Worm (Caenorhabditis elegans): ENCODE measurements around the gene gba-2.

DNA sequence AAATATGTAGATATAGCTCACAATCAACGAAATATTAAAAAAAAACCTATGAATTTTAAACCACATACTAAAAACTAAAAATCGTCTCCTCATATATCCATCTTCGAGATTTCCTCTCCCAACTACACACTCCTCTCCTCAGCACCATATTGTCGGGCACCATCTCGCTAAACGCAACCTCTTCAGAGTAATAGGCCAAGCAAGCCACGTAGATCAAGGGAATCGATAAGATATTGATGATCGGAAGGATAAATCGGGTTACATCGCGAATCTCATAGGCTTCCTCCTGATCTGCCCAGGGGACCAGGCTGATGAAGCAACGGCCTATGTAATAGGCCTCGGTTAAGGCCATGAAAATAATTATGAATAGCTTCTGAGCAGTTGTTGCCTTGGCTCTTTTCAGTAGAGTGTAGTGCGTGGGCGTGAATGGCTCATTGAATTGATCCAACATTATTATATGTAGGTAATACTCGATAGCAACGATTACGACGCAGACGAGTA lies 35.7 kb downstream of the gba-2 start, which contains the start of the genes C40A11.7 and C40A11.8:
- no peak for TF ChIP-seq ceh-88 (GFP tag; IDR thresholded peaks at IDR 0.05)
- TF ChIP-seq elt-3 (tag; optimal IDR thresholded peaks at IDR 0.05) = no peak
- TF ChIP-seq ama-1 (optimal IDR thresholded peaks at IDR 0.05) = no peak
- TF ChIP-seq mef-2 (tag; optimal IDR thresholded peaks at IDR 0.05) = no peak
- no peak for TF ChIP-seq mdl-1 (tag; optimal IDR thresholded peaks at IDR 0.05)
- no peak for TF ChIP-seq ztf-11 (tag; optimal IDR thresholded peaks at IDR 0.05)
- no peak for TF ChIP-seq F16B12.6 (tag; optimal IDR thresholded peaks at IDR 0.05)
- no peak for TF ChIP-seq unc-62 (GFP tag; optimal IDR thresholded peaks at IDR 0.05)
- no peak for TF ChIP-seq dpl-1 (GFP tag; optimal IDR thresholded peaks at IDR 0.05)

Data from whole organism, L1 larva.